Fruit fly (Drosophila melanogaster): ENCODE results near the gene CG16957.

The CG16957 gene

dm6 chr2L:13370762-13371161 lies 25.2 kb downstream of the CG16957 start, which contains the start of gene ND-B22:
TSS of gene ND-B22 (minus strand) at chr2L:13371110.
- TF ChIP-seq rgr (GFP tag; optimal IDR thresholded peaks at IDR 0.05) (peak; percentile 75), Sp1 (GFP tag; optimal IDR thresholded peaks at IDR 0.05) (peak; percentile 28), dsf (GFP tag; optimal IDR thresholded peaks at IDR 0.05; ENCODE audit: borderline replicate concordance) (peak; percentile 19), Hnf4 (GFP tag; optimal IDR thresholded peaks at IDR 0.05) (peak; percentile 80), lola (GFP tag; optimal IDR thresholded peaks at IDR 0.05) (no peak), foxo (GFP tag; optimal IDR thresholded peaks at IDR 0.05) (peak in 1 of 2 experiments; percentile 65), psq (GFP tag; optimal IDR thresholded peaks at IDR 0.05) (peak; percentile 29), dl (GFP tag; optimal IDR thresholded peaks at IDR 0.05; ENCODE audit: insufficient read depth in 1 of 2, partially characterized antibody in 2 of 2) (no peak), h (GFP tag; optimal IDR thresholded peaks at IDR 0.05) (peak; percentile 69), OdsH (GFP tag; optimal IDR thresholded peaks at IDR 0.05) (peak; percentile 28), usp (GFP tag; optimal IDR thresholded peaks at IDR 0.05) (no peak), sv (GFP tag; optimal IDR thresholded peaks at IDR 0.05) (peak; percentile 26), N (GFP tag; optimal IDR thresholded peaks at IDR 0.05) (no peak), woc (GFP tag; optimal IDR thresholded peaks at IDR 0.05) (peak; percentile 19), Dif (GFP tag; optimal IDR thresholded peaks at IDR 0.05; ENCODE audit: partially characterized antibody) (no peak), fru (GFP tag; optimal IDR thresholded peaks at IDR 0.05) (peak; percentile 30), HLH106 (tag; optimal IDR thresholded peaks at IDR 0.05) (peak; percentile 46), Hr78 (GFP tag; optimal IDR thresholded peaks at IDR 0.05) (no peak), Jra (GFP tag; optimal IDR thresholded peaks at IDR 0.05) (peak; percentile 47), Myc (optimal IDR thresholded peaks at IDR 0.05) (no peak), brk (GFP tag; optimal IDR thresholded peaks at IDR 0.05) (no peak), CG9705 (GFP tag; optimal IDR thresholded peaks at IDR 0.05) (peak; percentile 42), Vsx2 (GFP tag; optimal IDR thresholded peaks at IDR 0.05; ENCODE audit: partially characterized antibody) (no peak), jim (GFP tag; optimal IDR thresholded peaks at IDR 0.05) (no peak), Dfd (GFP tag; optimal IDR thresholded peaks at IDR 0.05) (no peak), br (GFP tag; optimal IDR thresholded peaks at IDR 0.05) (peak; percentile 40), sage (GFP tag; optimal IDR thresholded peaks at IDR 0.05) (peak; percentile 50), ey (GFP tag; optimal IDR thresholded peaks at IDR 0.05) (peak; percentile 23), Hr83 (GFP tag; optimal IDR thresholded peaks at IDR 0.05; ENCODE audit: poor library complexity, severe bottlenecking) (peak; percentile 86), dmrt93B (GFP tag; optimal IDR thresholded peaks at IDR 0.05) (no peak), GATAd (GFP tag; optimal IDR thresholded peaks at IDR 0.05) (peak; percentile 16)

dm6 chr2L:13368940-13369339 lies 27.0 kb downstream of the CG16957 start, which contains the start of gene CG31855:
TSS of gene CG31855 (plus strand) at chr2L:13369204.
- TF ChIP-seq Dif (GFP tag; optimal IDR thresholded peaks at IDR 0.05; ENCODE audit: partially characterized antibody) (no peak), Hr78 (GFP tag; optimal IDR thresholded peaks at IDR 0.05) (no peak), dsf (GFP tag; optimal IDR thresholded peaks at IDR 0.05; ENCODE audit: borderline replicate concordance) (peak; percentile 85), N (GFP tag; optimal IDR thresholded peaks at IDR 0.05) (no peak), pan (optimal IDR thresholded peaks at IDR 0.05) (no peak), usp (GFP tag; optimal IDR thresholded peaks at IDR 0.05) (no peak), Mio (GFP tag; optimal IDR thresholded peaks at IDR 0.05) (no peak), foxo (GFP tag; optimal IDR thresholded peaks at IDR 0.05) (peak in 1 of 2 experiments; percentile 90), Jra (GFP tag; optimal IDR thresholded peaks at IDR 0.05) (peak; percentile 85), OdsH (GFP tag; optimal IDR thresholded peaks at IDR 0.05) (peak; percentile 83), Dfd (GFP tag; optimal IDR thresholded peaks at IDR 0.05) (no peak), brk (GFP tag; optimal IDR thresholded peaks at IDR 0.05) (peak; percentile 88), CG32264 (GFP tag; optimal IDR thresholded peaks at IDR 0.05) (peak; percentile 5), h (GFP tag; optimal IDR thresholded peaks at IDR 0.05) (peak; percentile 89), sage (GFP tag; optimal IDR thresholded peaks at IDR 0.05) (peak; percentile 83), Abd-B (GFP tag; optimal IDR thresholded peaks at IDR 0.05) (no peak), rgr (GFP tag; optimal IDR thresholded peaks at IDR 0.05) (peak; percentile 90), HLH106 (tag; optimal IDR thresholded peaks at IDR 0.05) (peak; percentile 78), lola (GFP tag; optimal IDR thresholded peaks at IDR 0.05) (no peak), Myc (optimal IDR thresholded peaks at IDR 0.05) (no peak), dmrt93B (GFP tag; optimal IDR thresholded peaks at IDR 0.05) (peak; percentile 48), ey (GFP tag; optimal IDR thresholded peaks at IDR 0.05) (peak; percentile 71), CrebA (GFP tag; optimal IDR thresholded peaks at IDR 0.05; ENCODE audit: borderline replicate concordance) (no peak), Sp1 (GFP tag; optimal IDR thresholded peaks at IDR 0.05) (peak; percentile 80), Hr83 (GFP tag; optimal IDR thresholded peaks at IDR 0.05; ENCODE audit: poor library complexity, severe bottlenecking) (peak; percentile 96), Hnf4 (GFP tag; optimal IDR thresholded peaks at IDR 0.05) (peak; percentile 95), Rel (GFP tag; optimal IDR thresholded peaks at IDR 0.05) (no peak), Rel (tag; optimal IDR thresholded peaks at IDR 0.05) (peak; percentile 61), sv (GFP tag; optimal IDR thresholded peaks at IDR 0.05) (peak; percentile 81), tai (GFP tag; optimal IDR thresholded peaks at IDR 0.05) (no peak), psq (GFP tag; optimal IDR thresholded peaks at IDR 0.05) (peak; percentile 75), Vsx2 (GFP tag; optimal IDR thresholded peaks at IDR 0.05; ENCODE audit: partially characterized antibody) (no peak), jim (GFP tag; optimal IDR thresholded peaks at IDR 0.05) (peak; percentile 44), GATAd (GFP tag; optimal IDR thresholded peaks at IDR 0.05) (peak; percentile 67), dl (GFP tag; optimal IDR thresholded peaks at IDR 0.05; ENCODE audit: insufficient read depth in 1 of 2, partially characterized antibody in 2 of 2) (no peak), fru (GFP tag; optimal IDR thresholded peaks at IDR 0.05) (peak; percentile 83), woc (GFP tag; optimal IDR thresholded peaks at IDR 0.05) (peak; percentile 84), CG9705 (GFP tag; optimal IDR thresholded peaks at IDR 0.05) (peak; percentile 68), br (GFP tag; optimal IDR thresholded peaks at IDR 0.05) (peak; percentile 83)
